Fruit fly (Drosophila melanogaster) whole organism, embryonic: ENCODE results near the gene CG10793.

Experiments
- Atf-2 ChIP-seq: fragments of 200-800 bp; sonication (Bioruptor generic); optimal IDR thresholded peaks from 2 replicates; lab custom pipeline; 2016; ENCODE audit warnings: missing biosample characterization, missing genetic modification characterization
- Blimp-1 ChIP-seq: fragments of 200-800 bp; sonication (Bioruptor generic); optimal IDR thresholded peaks from 3 replicates; lab custom pipeline; 2018; ENCODE audit warnings: missing biosample characterization, missing genetic modification characterization, mild to moderate bottlenecking, moderate library complexity, missing genetic modification reagents
- CG10366 ChIP-seq: fragments of 200-800 bp; sonication (Bioruptor generic); IDR thresholded peaks from 2 replicates; pipeline ENCODE4 v1.3.6; 2022; ENCODE audit warnings: missing biosample characterization, missing genetic modification characterization
- CG10979 ChIP-seq: fragments of 200-800 bp; sonication (Bioruptor generic); optimal IDR thresholded peaks from 2 replicates; lab custom pipeline; 2018; ENCODE audit warnings: missing biosample characterization, mild to moderate bottlenecking, missing genetic modification characterization, moderate library complexity
- CG14860 ChIP-seq: fragments of 200-800 bp; sonication (Bioruptor generic); IDR thresholded peaks from 3 replicates; pipeline ENCODE4 v1.3.6; 2022; ENCODE audit warnings: missing biosample characterization, missing genetic modification characterization; ENCODE audit not compliant: partially characterized antibody
- CG15269 ChIP-seq: fragments of 200-800 bp; sonication (Bioruptor generic); optimal IDR thresholded peaks from 2 replicates; lab custom pipeline; 2018; ENCODE audit warnings: missing biosample characterization, mild to moderate bottlenecking, missing genetic modification characterization, moderate library complexity
- CG16863 ChIP-seq: fragments of 200-800 bp; sonication (Bioruptor generic); optimal IDR thresholded peaks from 3 replicates; lab custom pipeline; 2016; ENCODE audit warnings: missing biosample characterization, missing genetic modification characterization
- CG18011 ChIP-seq: fragments of 200-800 bp; sonication (Bioruptor generic); optimal IDR thresholded peaks from 2 replicates; lab custom pipeline; 2017; ENCODE audit warnings: missing biosample characterization, missing genetic modification characterization, mild to moderate bottlenecking, moderate library complexity, missing genotype
- CG1832 ChIP-seq: fragments of 200-800 bp; sonication (Bioruptor generic); optimal IDR thresholded peaks from 2 replicates; lab custom pipeline; 2017; ENCODE audit warnings: missing biosample characterization, mild to moderate bottlenecking, missing genetic modification characterization, inconsistent platforms
- CG18476 ChIP-seq: fragments of 200-800 bp; sonication (Bioruptor generic); optimal IDR thresholded peaks from 2 replicates; lab custom pipeline; 2016; ENCODE audit warnings: missing biosample characterization, mild to moderate bottlenecking, missing genetic modification characterization
- CG2712 ChIP-seq: fragments of 200-800 bp; optimal IDR thresholded peaks from 3 replicates; lab custom pipeline; 2019; ENCODE audit warnings: missing biosample characterization, mild to moderate bottlenecking, missing genetic modification characterization, moderate library complexity
- CG2875 ChIP-seq: fragments of 200-800 bp; sonication (Bioruptor generic); optimal IDR thresholded peaks from 2 replicates; lab custom pipeline; 2017; ENCODE audit warnings: missing biosample characterization, mild to moderate bottlenecking, missing genetic modification characterization, missing genetic modification reagents
- CG31441 ChIP-seq: fragments of 200-800 bp; sonication (Bioruptor generic); IDR thresholded peaks from 2 replicates; pipeline ENCODE4 v1.3.6; 2022; ENCODE audit warnings: missing biosample characterization, missing genetic modification characterization
- CG34224 ChIP-seq: fragments of 200-800 bp; sonication (Bioruptor generic); IDR thresholded peaks from 3 replicates; pipeline ENCODE4 v1.3.6; 2022; ENCODE audit warnings: missing biosample characterization, missing genetic modification characterization; ENCODE audit not compliant: partially characterized antibody
- CG4404 ChIP-seq: fragments of 200-800 bp; sonication (Bioruptor generic); IDR thresholded peaks from 2 replicates; pipeline ENCODE4 v1.3.6; 2022; ENCODE audit warnings: missing biosample characterization, missing genetic modification characterization
- CG7928 ChIP-seq: fragments of 200-800 bp; sonication (Bioruptor generic); optimal IDR thresholded peaks from 2 replicates; lab custom pipeline; 2017; ENCODE audit warnings: missing biosample characterization, mild to moderate bottlenecking, missing genetic modification characterization
- CG7963 ChIP-seq: fragments of 200-800 bp; sonication (Bioruptor generic); IDR thresholded peaks from 3 replicates; pipeline ENCODE4 v1.3.6; 2022; ENCODE audit warnings: missing biosample characterization, missing genetic modification characterization; ENCODE audit not compliant: partially characterized antibody
- CG8290 ChIP-seq, 3 experiments: fragments of 200-800 bp; sonication (Bioruptor generic); optimal IDR thresholded peaks; 2 replicates each; lab custom pipeline; 2016 to 2019; ENCODE audit warnings: missing biosample characterization in 3 of 3, missing genetic modification characterization in 3 of 3, mild to moderate bottlenecking in 2 of 3, moderate library complexity in 1 of 3
- CG8478 ChIP-seq: fragments of >200 bp; optimal IDR thresholded peaks from 2 replicates; lab custom pipeline; 2018
- CG8765 ChIP-seq: fragments of 200-800 bp; sonication (Bioruptor generic); IDR thresholded peaks from 2 replicates; pipeline ENCODE4 v1.3.6; 2022; ENCODE audit warnings: missing biosample characterization, missing genetic modification characterization
- CkIIα-i1 ChIP-seq: fragments of 200-800 bp; sonication (Bioruptor generic); IDR thresholded peaks from 2 replicates; pipeline ENCODE4 v1.3.6; 2022; ENCODE audit warnings: missing biosample characterization, missing genetic modification characterization
- Hand ChIP-seq: fragments of 200-800 bp; sonication (Bioruptor generic); optimal IDR thresholded peaks from 2 replicates; lab custom pipeline; 2017; ENCODE audit warnings: mild to moderate bottlenecking, missing biosample characterization, missing genetic modification reagents, missing genetic modification characterization
- Hey ChIP-seq: fragments of 200-800 bp; sonication (Bioruptor generic); optimal IDR thresholded peaks from 3 replicates; lab custom pipeline; 2018; ENCODE audit warnings: missing biosample characterization, mild to moderate bottlenecking, missing genetic modification characterization
- Lpt ChIP-seq: fragments of >200 bp; optimal IDR thresholded peaks from 2 replicates; lab custom pipeline; 2018; ENCODE audit warnings: missing biosample characterization, missing genetic modification characterization
- Optix ChIP-seq: fragments of 200-800 bp; sonication (Bioruptor generic); IDR thresholded peaks from 3 replicates; pipeline ENCODE4 v1.3.6; 2022; ENCODE audit warnings: missing biosample characterization, missing genetic modification characterization
- Pdp1 ChIP-seq, 2 experiments: fragments of 200-800 bp; sonication (Bioruptor generic); optimal IDR thresholded peaks; 3 replicates each; lab custom pipeline; 2016; ENCODE audit warnings: missing biosample characterization in 2 of 2, missing genetic modification characterization in 2 of 2, mild to moderate bottlenecking in 1 of 2, moderate library complexity in 1 of 2
- Side ChIP-seq: fragments of 200-800 bp; sonication (Bioruptor generic); optimal IDR thresholded peaks from 2 replicates; lab custom pipeline; 2016; ENCODE audit warnings: missing biosample characterization, missing genetic modification characterization
- Trl ChIP-seq, 3 experiments: fragments of >200 bp in 2 of 3; fragments of 200-800 bp in 1 of 3; sonication (Bioruptor generic) in 1 of 3; optimal IDR thresholded peaks; 2 replicates in 1 of 3; 3 replicates in 2 of 3; lab custom pipeline; 2016 to 2017; ENCODE audit warnings: missing biosample characterization in 1 of 3, missing genetic modification characterization in 1 of 3
- abd-A ChIP-seq: fragments of 200-800 bp; sonication (Bioruptor generic); optimal IDR thresholded peaks from 3 replicates; lab custom pipeline; 2019; ENCODE audit warnings: missing biosample characterization, mild to moderate bottlenecking, missing genetic modification characterization, moderate library complexity
- ac ChIP-seq: fragments of 200-800 bp; sonication (Bioruptor generic); optimal IDR thresholded peaks from 3 replicates; lab custom pipeline; 2017; ENCODE audit warnings: missing biosample characterization, mild to moderate bottlenecking, missing genetic modification characterization
- chm ChIP-seq: fragments of 200-800 bp; sonication (Bioruptor generic); IDR thresholded peaks from 2 replicates; pipeline ENCODE4 v1.3.6; 2022; ENCODE audit warnings: missing biosample characterization, missing genetic modification characterization
- dmrt11E ChIP-seq: fragments of 200-800 bp; sonication (Bioruptor generic); optimal IDR thresholded peaks from 3 replicates; lab custom pipeline; 2018; ENCODE audit warnings: missing biosample characterization, mild to moderate bottlenecking, missing genetic modification characterization, moderate library complexity
- exex ChIP-seq: fragments of 200-800 bp; sonication (Bioruptor generic); optimal IDR thresholded peaks from 4 replicates; lab custom pipeline; 2018; ENCODE audit warnings: missing biosample characterization, mild to moderate bottlenecking, missing genetic modification characterization, moderate library complexity
- eyg ChIP-seq: fragments of 200-800 bp; sonication (Bioruptor generic); optimal IDR thresholded peaks from 3 replicates; lab custom pipeline; 2016; ENCODE audit warnings: missing biosample characterization, missing genetic modification characterization
- gcm2 ChIP-seq: fragments of 200-800 bp; sonication (Bioruptor generic); optimal IDR thresholded peaks from 2 replicates; lab custom pipeline; 2016; ENCODE audit warnings: missing biosample characterization, missing genetic modification characterization
- gfzf ChIP-seq: fragments of 200-800 bp; sonication (Bioruptor generic); optimal IDR thresholded peaks from 2 replicates; lab custom pipeline; 2016; ENCODE audit warnings: missing biosample characterization, mild to moderate bottlenecking, missing genetic modification characterization, moderate library complexity
- jigr1 ChIP-seq: fragments of 200-800 bp; sonication (Bioruptor generic); IDR thresholded peaks from 3 replicates; pipeline ENCODE4 v1.3.6; 2022; ENCODE audit warnings: missing biosample characterization, missing genetic modification characterization
- knrl ChIP-seq: fragments of 200-800 bp; sonication (Bioruptor generic); IDR thresholded peaks from 3 replicates; pipeline ENCODE4 v1.3.6; 2022; ENCODE audit warnings: missing biosample characterization, missing genetic modification characterization; ENCODE audit not compliant: partially characterized antibody
- luna ChIP-seq: fragments of 200-800 bp; sonication (Bioruptor generic); optimal IDR thresholded peaks from 2 replicates; lab custom pipeline; 2016; ENCODE audit warnings: missing biosample characterization, missing genetic modification characterization
- pan ChIP-seq, 4 experiments: fragments of >200 bp in 3 of 4; fragments of 200-800 bp in 1 of 4; sonication (Bioruptor generic) in 1 of 4; optimal IDR thresholded peaks in 3 of 4; IDR thresholded peaks in 1 of 4; 2 replicates each; pipeline versions ENCODE4 v1.3.6 to Lab custom; 2017 to 2022; ENCODE audit warnings: missing biosample characterization in 2 of 4, missing genetic modification characterization in 2 of 4, mixed read lengths in 1 of 4
- pnt ChIP-seq: fragments of 200-800 bp; sonication (Bioruptor generic); optimal IDR thresholded peaks from 3 replicates; lab custom pipeline; 2016; ENCODE audit warnings: missing biosample characterization, missing genetic modification characterization
- psq ChIP-seq: fragments of 200-800 bp; sonication (Bioruptor generic); optimal IDR thresholded peaks from 2 replicates; lab custom pipeline; 2017; ENCODE audit warnings: missing biosample characterization, missing genetic modification characterization
- sc ChIP-seq, 3 experiments: fragments of >200 bp in 2 of 3; fragments of 200-800 bp in 1 of 3; sonication (Bioruptor generic) in 1 of 3; optimal IDR thresholded peaks; 2 replicates in 2 of 3; 3 replicates in 1 of 3; lab custom pipeline; 2017; ENCODE audit warnings: mild to moderate bottlenecking in 1 of 3, missing biosample characterization in 1 of 3, missing genetic modification characterization in 1 of 3, missing genetic modification reagents in 1 of 3
- sd ChIP-seq: fragments of 200-800 bp; sonication (Bioruptor generic); optimal IDR thresholded peaks from 3 replicates; lab custom pipeline; 2018; ENCODE audit warnings: missing biosample characterization, mild to moderate bottlenecking, missing genetic modification characterization, moderate library complexity
- sim ChIP-seq: fragments of 200-800 bp; sonication (Bioruptor generic); IDR thresholded peaks from 2 replicates; pipeline ENCODE4 v1.3.6; 2022; ENCODE audit warnings: missing biosample characterization, missing genetic modification characterization
- unc-4 ChIP-seq: fragments of 200-800 bp; sonication (Bioruptor generic); IDR thresholded peaks from 2 replicates; pipeline ENCODE4 v1.3.6; 2022; ENCODE audit warnings: missing biosample characterization, missing genetic modification characterization; ENCODE audit not compliant: partially characterized antibody
- wor ChIP-seq: fragments of 200-800 bp; sonication (Bioruptor generic); IDR thresholded peaks from 2 replicates; pipeline ENCODE4 v1.3.6; 2022; ENCODE audit warnings: missing biosample characterization, missing genetic modification characterization

The CG10793 gene

dm6 chrX:3310827-3311226, 5.4 kb downstream of the CG10793 start (continued):
- no peak for TF ChIP-seq CG7963 (GFP tag; lab: Robert Waterston, UW)
- peak; percentile 75; the same call in 2 of the 3 replicates for TF ChIP-seq Optix (GFP tag; lab: Robert Waterston, UW)
- TF ChIP-seq chm (GFP tag; lab: Robert Waterston, UW) = no peak; the same call in 1 of the 2 replicates
- no peak for TF ChIP-seq CkIIα-i1 (GFP tag; lab: Robert Waterston, UW)
- peak; percentile 83 for TF ChIP-seq CG10366
- peak; percentile 94 for TF ChIP-seq CG2712 (tag; lab: Kevin White, UChicago)
- no peak for TF ChIP-seq sc (optimal IDR thresholded peaks at IDR 0.05; lab: Kevin White, UChicago)
- peak; percentile 23 for TF ChIP-seq sc (GFP tag; optimal IDR thresholded peaks at IDR 0.05; lab: Kevin White, UChicago)

- TF ChIP-seq sd (peak; percentile 12), Atf-2 (GFP tag; lab: Kevin White, UChicago) (no peak), CG8478 (no peak), dmrt11E (tag; lab: Kevin White, UChicago) (no peak), gfzf (no peak), Side (GFP tag; lab: Kevin White, UChicago) (no peak), CG34224 (GFP tag; lab: Robert Waterston, UW) (no peak), CG2875 (GFP tag; lab: Kevin White, UChicago) (no peak), Blimp-1 (GFP tag; lab: Kevin White, UChicago) (no peak), Hand (GFP tag; lab: Kevin White, UChicago) (no peak), exex (peak; percentile 9), wor (no peak), CG14860 (no peak), CG8290 (GFP tag; optimal IDR thresholded peaks at IDR 0.05; lab: Kevin White, UChicago) (no peak), CG8290 (tag; optimal IDR thresholded peaks at IDR 0.05; lab: Kevin White, UChicago) (peak in 1 of 2 experiments; percentile 38), Pdp1 (GFP tag; optimal IDR thresholded peaks at IDR 0.05; lab: Kevin White, UChicago) (peak in 1 of 2 experiments; percentile 51), Hey (tag; lab: Kevin White, UChicago) (no peak), Lpt (GFP tag; lab: Kevin White, UChicago) (no peak), eyg (GFP tag; lab: Kevin White, UChicago) (no peak), abd-A (tag; lab: Kevin White, UChicago) (peak; percentile 83), CG18476 (GFP tag; lab: Kevin White, UChicago) (no peak), gcm2 (GFP tag; lab: Kevin White, UChicago) (no peak), unc-4 (no peak), pnt (no peak), CG15269 (no peak), CG18011 (GFP tag; lab: Kevin White, UChicago) (no peak), Trl (optimal IDR thresholded peaks at IDR 0.05; lab: Kevin White, UChicago) (no peak), Trl (GFP tag; optimal IDR thresholded peaks at IDR 0.05; lab: Kevin White, UChicago) (no peak), jigr1 (no peak), sim (no peak), CG7928 (GFP tag; lab: Kevin White, UChicago) (no peak), CG8765 (GFP tag; lab: Robert Waterston, UW) (no peak), knrl (no peak), CG10979 (no peak), luna (no peak), CG4404 (GFP tag; lab: Robert Waterston, UW) (no peak), psq (GFP tag; lab: Kevin White, UChicago) (no peak), CG31441 (GFP tag; lab: Robert Waterston, UW) (no peak), CG1832 (GFP tag; lab: Kevin White, UChicago) (peak; percentile 39), pan (optimal IDR thresholded peaks at IDR 0.05; lab: Kevin White, UChicago) (no peak), pan (GFP tag; optimal IDR thresholded peaks at IDR 0.05 in 1 of 2, IDR thresholded peaks at IDR 0.05 in 1 of 2) (no peak), CG16863 (GFP tag; lab: Kevin White, UChicago) (no peak), ac (GFP tag; lab: Kevin White, UChicago) (no peak)
These were observed 17.3 kb downstream of the CG10793 start for dm6 chrX:3298926-3299325.
